Fruit fly (Drosophila melanogaster): ENCODE results near the gene frj.

- TF ChIP-seq CG8478 (optimal IDR thresholded peaks at IDR 0.05) (no peak), psq (optimal IDR thresholded peaks at IDR 0.05) (no peak), pan (optimal IDR thresholded peaks at IDR 0.05) (no peak), usp (GFP tag; optimal IDR thresholded peaks at IDR 0.05) (no peak)
Observed at dm6 chr2L:6479226-6479906, 23.5 kb downstream of the frj start.
